1 fruit fly cellular context compared by ENCODE assay signal in the genomic region with DNA sequence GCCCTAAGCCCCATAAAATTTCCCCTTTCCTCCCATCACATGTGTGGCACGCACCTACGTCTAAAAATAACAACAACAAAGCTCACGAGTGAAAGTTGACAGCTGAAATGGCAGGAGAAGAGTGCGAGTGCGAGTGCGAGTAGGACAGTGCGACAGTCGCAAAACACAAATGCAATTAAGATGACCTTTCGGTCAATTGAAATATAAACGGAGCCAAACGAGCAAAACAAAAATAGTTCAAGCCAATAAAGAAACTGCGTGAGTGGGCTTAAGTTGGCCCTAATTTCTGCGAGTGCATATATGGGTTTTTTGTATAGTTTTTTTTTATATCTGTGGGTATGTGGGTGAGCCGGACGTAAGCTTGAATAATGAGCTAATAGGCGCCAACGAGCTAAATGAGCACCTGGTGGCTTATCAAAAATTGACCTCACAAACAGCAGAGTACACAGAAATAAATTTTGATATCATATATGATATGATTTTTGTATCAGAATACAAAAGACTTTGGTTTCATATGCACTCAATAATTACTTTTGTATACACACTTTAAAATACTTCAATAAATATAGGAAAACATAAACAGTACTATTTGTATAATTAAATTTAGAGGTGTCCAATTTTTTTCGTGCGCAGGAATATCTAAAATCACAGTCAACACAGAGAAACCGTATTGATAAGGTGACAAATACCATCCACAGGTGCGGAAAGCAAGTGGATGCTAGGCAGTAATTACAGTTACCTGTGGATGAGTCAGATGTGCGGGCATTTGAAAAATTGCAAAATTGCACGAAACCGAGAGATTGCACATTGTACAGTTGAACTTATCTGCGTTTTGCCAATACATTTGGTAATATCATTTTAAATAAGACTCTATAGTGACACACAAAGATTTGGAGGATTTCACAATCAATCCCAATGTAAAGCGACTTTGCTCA.
TF ChIP-seq lines count a peak whose summit lies in the region.

No protein-coding gene starts in this region.

TF ChIP-seq in whole organism, embryonic, 481 proteins besides CTCF, POLR2A, EP300 and RAD21 (continued from another document):
- TF ChIP-seq sens (GFP tag; lab: Kevin White, UChicago) (peak; percentile 69), CG2120 (GFP tag; optimal IDR thresholded peaks at IDR 0.05; lab: Kevin White, UChicago) (peak; percentile 39), h (optimal IDR thresholded peaks at IDR 0.05; lab: Kevin White, UChicago) (no peak), z (GFP tag; IDR thresholded peaks at IDR 0.05; lab: Robert Waterston, UW) (0 out of 3 replicates have a peak, but pooled peaks have one; percentile 40), sens-2 (GFP tag; IDR thresholded peaks at IDR 0.05; lab: Robert Waterston, UW) (peak; percentile 58; the same call in 1 of the 2 replicates), Atf6 (GFP tag; IDR thresholded peaks at IDR 0.05; lab: Robert Waterston, UW) (0 out of 2 replicates have a peak, but pooled peaks have one; percentile 21), disco-r (GFP tag; optimal IDR thresholded peaks at IDR 0.05; lab: Kevin White, UChicago) (no peak), Doc3 (GFP tag; IDR thresholded peaks at IDR 0.05; lab: Robert Waterston, UW; ENCODE audit: partially characterized antibody) (no peak), CG18619 (GFP tag; optimal IDR thresholded peaks at IDR 0.05; lab: Kevin White, UChicago) (no peak), CG13424 (tag; optimal IDR thresholded peaks at IDR 0.05; lab: Kevin White, UChicago) (peak; percentile 19), nmo (GFP tag; optimal IDR thresholded peaks at IDR 0.05; lab: Kevin White, UChicago) (no peak), CG9609 (GFP tag; optimal IDR thresholded peaks at IDR 0.05; lab: Kevin White, UChicago) (no peak), lmd (GFP tag; IDR thresholded peaks at IDR 0.05; lab: Robert Waterston, UW) (no peak), ken (GFP tag; IDR thresholded peaks at IDR 0.05; lab: Robert Waterston, UW) (peak; percentile 54; the same call in 1 of the 3 replicates), nau (GFP tag; optimal IDR thresholded peaks at IDR 0.05; lab: Kevin White, UChicago) (peak; percentile 6), bcd (GFP tag; optimal IDR thresholded peaks at IDR 0.05; lab: Kevin White, UChicago) (no peak), CG4707 (GFP tag; optimal IDR thresholded peaks at IDR 0.05; lab: Kevin White, UChicago) (no peak), Bdp1 (GFP tag; optimal IDR thresholded peaks at IDR 0.05; lab: Kevin White, UChicago) (no peak), gem (tag; optimal IDR thresholded peaks at IDR 0.05; lab: Kevin White, UChicago) (peak; percentile 53), CG30403 (GFP tag; optimal IDR thresholded peaks at IDR 0.05; lab: Kevin White, UChicago) (peak; percentile 32), CG11504 (tag; optimal IDR thresholded peaks at IDR 0.05; lab: Kevin White, UChicago) (peak; percentile 43), zf30C (GFP tag; optimal IDR thresholded peaks at IDR 0.05; lab: Kevin White, UChicago) (peak; percentile 32), Ptx1 (GFP tag; IDR thresholded peaks at IDR 0.05; lab: Robert Waterston, UW) (peak; percentile 31; the same call in 1 of the 2 replicates), slbo (GFP tag; IDR thresholded peaks at IDR 0.05; lab: Robert Waterston, UW) (0 out of 2 replicates have a peak, but pooled peaks have one; percentile 13), cwo (GFP tag; optimal IDR thresholded peaks at IDR 0.05; lab: Kevin White, UChicago) (peak; percentile 55), Scr (GFP tag; IDR thresholded peaks at IDR 0.05; lab: Robert Waterston, UW; ENCODE audit: partially characterized antibody) (no peak), BEAF-32 (GFP tag; optimal IDR thresholded peaks at IDR 0.05; lab: Kevin White, UChicago) (no peak), H15 (GFP tag; IDR thresholded peaks at IDR 0.05; lab: Robert Waterston, UW) (no peak), CG30020 (tag; optimal IDR thresholded peaks at IDR 0.05; lab: Kevin White, UChicago) (no peak), prd (optimal IDR thresholded peaks at IDR 0.05; lab: Kevin White, UChicago) (no peak), prd (GFP tag; IDR thresholded peaks at IDR 0.05; lab: Robert Waterston, UW) (peak; percentile 39; the same call in 2 of the 3 replicates), CG32532 (GFP tag; IDR thresholded peaks at IDR 0.05; lab: Robert Waterston, UW) (0 out of 2 replicates have a peak, but pooled peaks have one; percentile 24), CG2199 (GFP tag; IDR thresholded peaks at IDR 0.05; lab: Robert Waterston, UW) (no peak), Optix (GFP tag; IDR thresholded peaks at IDR 0.05; lab: Robert Waterston, UW) (no peak), CG17359 (tag; optimal IDR thresholded peaks at IDR 0.05; lab: Kevin White, UChicago) (peak; percentile 44), Sox100B (GFP tag; optimal IDR thresholded peaks at IDR 0.05; lab: Kevin White, UChicago) (no peak), aop (GFP tag; IDR thresholded peaks at IDR 0.05; lab: Robert Waterston, UW) (no peak), cato (GFP tag; optimal IDR thresholded peaks at IDR 0.05; lab: Kevin White, UChicago; ENCODE audit: borderline replicate concordance) (peak; percentile 28), CG10565 (GFP tag; optimal IDR thresholded peaks at IDR 0.05; lab: Kevin White, UChicago) (no peak), Nf-YC (tag; optimal IDR thresholded peaks at IDR 0.05; lab: Kevin White, UChicago) (no peak), gce (GFP tag; IDR thresholded peaks at IDR 0.05; lab: Robert Waterston, UW) (no peak), Poxn (GFP tag; IDR thresholded peaks at IDR 0.05; lab: Robert Waterston, UW) (no peak), eve (GFP tag; optimal IDR thresholded peaks at IDR 0.05; lab: Kevin White, UChicago) (peak in 1 of 2 experiments; percentile 30), abd-A (tag; optimal IDR thresholded peaks at IDR 0.05; lab: Kevin White, UChicago) (peak; percentile 56), ara (GFP tag; IDR thresholded peaks at IDR 0.05; lab: Robert Waterston, UW) (0 out of 2 replicates have a peak, but pooled peaks have one; percentile 16), scrt (GFP tag; optimal IDR thresholded peaks at IDR 0.05; lab: Kevin White, UChicago) (no peak), Blimp-1 (GFP tag; optimal IDR thresholded peaks at IDR 0.05; lab: Kevin White, UChicago) (peak; percentile 89), HLH3B (GFP tag; IDR thresholded peaks at IDR 0.05; lab: Robert Waterston, UW) (0 out of 2 replicates have a peak, but pooled peaks have one; percentile 6), GATAe (GFP tag; conservative IDR thresholded peaks at IDR 0.05; lab: Robert Waterston, UW) (no peak), CG10321 (GFP tag; IDR thresholded peaks at IDR 0.05; lab: Robert Waterston, UW) (no peak), CG2712 (tag; optimal IDR thresholded peaks at IDR 0.05; lab: Kevin White, UChicago) (peak; percentile 44), phol (tag; optimal IDR thresholded peaks at IDR 0.05; lab: Kevin White, UChicago) (peak; percentile 27), CG18476 (GFP tag; optimal IDR thresholded peaks at IDR 0.05; lab: Kevin White, UChicago) (peak; percentile 3), ci (GFP tag; IDR thresholded peaks at IDR 0.05; lab: Robert Waterston, UW) (peak; percentile 81; the same call in 2 of the 3 replicates), Hsf (GFP tag; optimal IDR thresholded peaks at IDR 0.05; lab: Kevin White, UChicago) (no peak), CG10209 (GFP tag; optimal IDR thresholded peaks at IDR 0.05; lab: Kevin White, UChicago) (peak; percentile 15), Hmx (GFP tag; optimal IDR thresholded peaks at IDR 0.05; lab: Kevin White, UChicago) (no peak), CG8944 (GFP tag; optimal IDR thresholded peaks at IDR 0.05; lab: Kevin White, UChicago) (peak; percentile 3), CkIIα-i1 (GFP tag; IDR thresholded peaks at IDR 0.05; lab: Robert Waterston, UW) (no peak), YL-1 (GFP tag; optimal IDR thresholded peaks at IDR 0.05; lab: Kevin White, UChicago) (no peak), rib (GFP tag; IDR thresholded peaks at IDR 0.05; lab: Robert Waterston, UW) (0 out of 2 replicates have a peak, but pooled peaks have one; percentile 46), exex (tag; optimal IDR thresholded peaks at IDR 0.05; lab: Kevin White, UChicago) (peak; percentile 34), hkb (optimal IDR thresholded peaks at IDR 0.05; lab: Kevin White, UChicago) (no peak), hkb (GFP tag; IDR thresholded peaks at IDR 0.05; lab: Robert Waterston, UW) (0 out of 2 replicates have a peak, but pooled peaks have one; percentile 45), CG6254 (GFP tag; optimal IDR thresholded peaks at IDR 0.05; lab: Kevin White, UChicago) (peak; percentile 2), chn (GFP tag; optimal IDR thresholded peaks at IDR 0.05; lab: Kevin White, UChicago) (no peak), Camta (GFP tag; optimal IDR thresholded peaks at IDR 0.05; lab: Kevin White, UChicago) (peak; percentile 8), Fer3 (tag; optimal IDR thresholded peaks at IDR 0.05; lab: Kevin White, UChicago) (peak; percentile 34), HHEX (GFP tag; optimal IDR thresholded peaks at IDR 0.05; lab: Kevin White, UChicago) (peak; percentile 6), cas (GFP tag; IDR thresholded peaks at IDR 0.05; lab: Robert Waterston, UW) (no peak), TFAM (GFP tag; optimal IDR thresholded peaks at IDR 0.05; lab: Kevin White, UChicago) (no peak), crol (GFP tag; IDR thresholded peaks at IDR 0.05; lab: Robert Waterston, UW) (0 out of 2 replicates have a peak, but pooled peaks have one; percentile 22), HLHmδ (GFP tag; optimal IDR thresholded peaks at IDR 0.05; lab: Kevin White, UChicago) (no peak), sim (GFP tag; IDR thresholded peaks at IDR 0.05; lab: Robert Waterston, UW) (0 out of 2 replicates have a peak, but pooled peaks have one; percentile 13), fd96Cb (tag; optimal IDR thresholded peaks at IDR 0.05; lab: Kevin White, UChicago) (no peak), CG14441 (GFP tag; IDR thresholded peaks at IDR 0.05; lab: Robert Waterston, UW) (peak; percentile 38; the same call in 1 of the 2 replicates), CG10366 (GFP tag; IDR thresholded peaks at IDR 0.05; lab: Robert Waterston, UW) (peak; percentile 26), Oaz (GFP tag; IDR thresholded peaks at IDR 0.05; lab: Robert Waterston, UW) (no peak), CG18764 (GFP tag; optimal IDR thresholded peaks at IDR 0.05; lab: Kevin White, UChicago) (no peak), CG7271 (tag; optimal IDR thresholded peaks at IDR 0.05; lab: Kevin White, UChicago) (no peak)
